Worm (Caenorhabditis elegans) whole organism, L4 larva: ENCODE data around the gene F57G8.7.

Experiments used
- arid-1 ChIP-seq: fragments of 200-800 bp; sonication (Bioruptor generic); conservative IDR thresholded peaks from 2 replicates; pipeline ENCODE4 v1.3.6; 2022; ENCODE audit warnings: missing genetic modification reagents, missing genetic modification characterization, missing compliant biosample characterization
- cey-2 ChIP-seq: sonication (generic microtip); optimal IDR thresholded peaks from 3 replicates; lab custom pipeline; 2017; ENCODE audit warnings: missing genetic modification characterization, mild to moderate bottlenecking, missing compliant biosample characterization, antibody characterized with exemption, borderline replicate concordance; ENCODE audit not compliant: insufficient read depth
- daf-12 ChIP-seq: fragments of 150-350 bp; optimal IDR thresholded peaks from 2 replicates; lab custom pipeline; 2014; ENCODE audit warnings: missing biosample characterization, missing genetic modification reagents, missing genetic modification characterization
- dpl-1 ChIP-seq: fragments of 150-350 bp; optimal IDR thresholded peaks from 2 replicates; lab custom pipeline; 2014; ENCODE audit warnings: missing biosample characterization, missing genetic modification reagents, missing genetic modification characterization
- dve-1 ChIP-seq: sonication (generic microtip); optimal IDR thresholded peaks from 2 replicates; lab custom pipeline; 2017; ENCODE audit warnings: antibody characterized with exemption, mild to moderate bottlenecking, missing genetic modification characterization, missing compliant biosample characterization; ENCODE audit not compliant: insufficient read depth
- egl-27 ChIP-seq: sonication (generic microtip); optimal IDR thresholded peaks from 3 replicates; lab custom pipeline; 2017; ENCODE audit warnings: missing biosample characterization, missing genetic modification reagents, missing genetic modification characterization
- jun-1 ChIP-seq: fragments of 150-350 bp; optimal IDR thresholded peaks from 2 replicates; lab custom pipeline; 2014; ENCODE audit warnings: missing biosample characterization, missing genetic modification reagents, missing genetic modification characterization
- lin-13 ChIP-seq: fragments of 150-350 bp; optimal IDR thresholded peaks from 2 replicates; lab custom pipeline; 2014; ENCODE audit warnings: missing biosample characterization, missing genetic modification reagents, missing genetic modification characterization
- mep-1 ChIP-seq: fragments of 150-350 bp; sonication (generic microtip); optimal IDR thresholded peaks from 3 replicates; lab custom pipeline; 2014; ENCODE audit warnings: missing biosample characterization, missing genetic modification characterization
- nhr-28 ChIP-seq: fragments of 150-350 bp; optimal IDR thresholded peaks from 2 replicates; lab custom pipeline; 2014; ENCODE audit warnings: missing biosample characterization, missing genetic modification characterization
- pha-4 ChIP-seq, 2 experiments: fragments of 150-350 bp in 1 of 2; fragments of 200-800 bp in 1 of 2; sonication (Bioruptor generic) in 1 of 2; IDR thresholded peaks in 1 of 2; optimal IDR thresholded peaks in 1 of 2; 2 replicates each; pipeline versions ENCODE4 v1.3.6 to Lab custom; 2014 to 2022; ENCODE audit warnings: missing genetic modification characterization in 2 of 2, missing genetic modification reagents in 2 of 2, missing biosample characterization in 1 of 2, missing compliant biosample characterization in 1 of 2
- skn-1 ChIP-seq: fragments of 150-350 bp; optimal IDR thresholded peaks from 2 replicates; lab custom pipeline; 2014; ENCODE audit warnings: missing biosample characterization, missing genetic modification characterization
- unc-62 ChIP-seq, 3 experiments: fragments of 150-350 bp in 1 of 3; sonication (generic microtip); optimal IDR thresholded peaks in 2 of 3; peaks in 1 of 3; 1 replicate in 1 of 3; 2 replicates in 2 of 3; lab custom pipeline; 2014 to 2017; ENCODE audit warnings: missing biosample characterization in 3 of 3, missing genetic modification characterization in 3 of 3, missing genetic modification reagents in 3 of 3, missing genotype in 1 of 3

- TF ChIP-seq mep-1 (tag; lab: Kevin White, UChicago) (no peak), skn-1 (no peak), cey-2 (tag; lab: Kevin White, UChicago) (no peak), daf-12 (tag; lab: Kevin White, UChicago) (no peak), dve-1 (tag; lab: Kevin White, UChicago) (no peak), unc-62 (GFP tag; optimal IDR thresholded peaks at IDR 0.05 in 1 of 2; lab: Kevin White, UChicago) (no peak), unc-62 (tag; optimal IDR thresholded peaks at IDR 0.05; lab: Kevin White, UChicago) (no peak), arid-1 (GFP tag; lab: Robert Waterston, UW) (no peak), dpl-1 (GFP tag; lab: Kevin White, UChicago) (no peak), jun-1 (no peak), pha-4 (GFP tag; IDR thresholded peaks at IDR 0.05; lab: Robert Waterston, UW) (no peak), pha-4 (tag; optimal IDR thresholded peaks at IDR 0.05; lab: Kevin White, UChicago) (no peak), lin-13 (no peak), nhr-28 (tag; lab: Kevin White, UChicago) (no peak), egl-27 (tag; lab: Kevin White, UChicago) (no peak)
Measured at ce11 chrV:16377188-16377587, 48.2 kb downstream of the F57G8.7 start.
